In genomic region chr2L:3888754-3889603, dm6 we compare ENCODE assay signal across 5 fruit fly cellular contexts.
TF ChIP-seq lines count a peak whose summit lies in the region.

No protein-coding gene starts in this region.

TF ChIP-seq in whole organism, adult, 20 proteins besides CTCF, POLR2A, EP300 and RAD21 (continued from another document):
- no peak for TF ChIP-seq cic (GFP tag; optimal IDR thresholded peaks at IDR 0.05; lab: Kevin White, UChicago)
- TF ChIP-seq CG14711 (tag; optimal IDR thresholded peaks at IDR 0.05; lab: Kevin White, UChicago): no peak

TF ChIP-seq in whole organism, embryonic, 481 proteins besides CTCF, POLR2A, EP300 and RAD21 (continued from another document and continues in another):
- peak; percentile 22 for TF ChIP-seq Dek (tag; optimal IDR thresholded peaks at IDR 0.05; lab: Kevin White, UChicago)
- peak; percentile 35; the same call in 1 of the 2 replicates for TF ChIP-seq sisA (GFP tag; IDR thresholded peaks at IDR 0.05; lab: Robert Waterston, UW)
- TF ChIP-seq prd (optimal IDR thresholded peaks at IDR 0.05; lab: Kevin White, UChicago): no peak
- peak; percentile 34; the same call in 1 of the 3 replicates for TF ChIP-seq prd (GFP tag; IDR thresholded peaks at IDR 0.05; lab: Robert Waterston, UW)
- no peak for TF ChIP-seq CG3838 (GFP tag; optimal IDR thresholded peaks at IDR 0.05; lab: Kevin White, UChicago)
- peak; percentile 30; the same call in 1 of the 2 replicates for TF ChIP-seq H2.0 (GFP tag; IDR thresholded peaks at IDR 0.05; lab: Robert Waterston, UW)
- TF ChIP-seq oc (tag; optimal IDR thresholded peaks at IDR 0.05; lab: Kevin White, UChicago): peak; percentile 46
- TF ChIP-seq CG18476 (GFP tag; optimal IDR thresholded peaks at IDR 0.05; lab: Kevin White, UChicago): no peak
- peak; percentile 11 for TF ChIP-seq nerfin-1 (tag; optimal IDR thresholded peaks at IDR 0.05; lab: Kevin White, UChicago)
- no peak for TF ChIP-seq hth (optimal IDR thresholded peaks at IDR 0.05; lab: Kevin White, UChicago)
- no peak for TF ChIP-seq CG4282 (GFP tag; optimal IDR thresholded peaks at IDR 0.05; lab: Kevin White, UChicago)
- peak; percentile 13; the same call in 1 of the 2 replicates for TF ChIP-seq CG14667 (GFP tag; IDR thresholded peaks at IDR 0.05; lab: Robert Waterston, UW)
- peak; percentile 73 for TF ChIP-seq sens (GFP tag; lab: Kevin White, UChicago)
- TF ChIP-seq CG17359 (tag; optimal IDR thresholded peaks at IDR 0.05; lab: Kevin White, UChicago): peak; percentile 26
- peak; percentile 47 for TF ChIP-seq CG6689 (GFP tag; IDR thresholded peaks at IDR 0.05; lab: Robert Waterston, UW)
- peak; percentile 64 for TF ChIP-seq CG13424 (tag; optimal IDR thresholded peaks at IDR 0.05; lab: Kevin White, UChicago)
- no peak for TF ChIP-seq ftz-f1 (GFP tag; optimal IDR thresholded peaks at IDR 0.05; lab: Kevin White, UChicago)
- TF ChIP-seq CG17912 (GFP tag; optimal IDR thresholded peaks at IDR 0.05; lab: Kevin White, UChicago): no peak
- TF ChIP-seq CG14710 (tag; optimal IDR thresholded peaks at IDR 0.05; lab: Kevin White, UChicago): peak; percentile 41
- 0 out of 3 replicates have a peak, but pooled peaks have one; percentile 44 for TF ChIP-seq CG34422 (GFP tag; IDR thresholded peaks at IDR 0.05; lab: Robert Waterston, UW)
- TF ChIP-seq tgo (GFP tag; IDR thresholded peaks at IDR 0.05; lab: Robert Waterston, UW): peak; percentile 57; the same call in 1 of the 3 replicates
- peak; percentile 63 for TF ChIP-seq CG16815 (GFP tag; optimal IDR thresholded peaks at IDR 0.05; lab: Kevin White, UChicago)
- TF ChIP-seq Mrtf (GFP tag; IDR thresholded peaks at IDR 0.05; lab: Robert Waterston, UW): peak; percentile 58; the same call in 1 of the 3 replicates
- no peak for TF ChIP-seq CG14965 (GFP tag; optimal IDR thresholded peaks at IDR 0.05; lab: Kevin White, UChicago; ENCODE audit: borderline replicate concordance)
- no peak for TF ChIP-seq sr (GFP tag; IDR thresholded peaks at IDR 0.05; lab: Robert Waterston, UW)
- TF ChIP-seq CG3281 (GFP tag; optimal IDR thresholded peaks at IDR 0.05; lab: Kevin White, UChicago): peak; percentile 32
- TF ChIP-seq Bteb2 (GFP tag; optimal IDR thresholded peaks at IDR 0.05; lab: Kevin White, UChicago): no peak
- peak; percentile 33 for TF ChIP-seq CG18599 (GFP tag; optimal IDR thresholded peaks at IDR 0.05; lab: Kevin White, UChicago)
- TF ChIP-seq tna (GFP tag; IDR thresholded peaks at IDR 0.05; lab: Robert Waterston, UW; ENCODE audit: partially characterized antibody): no peak
- peak; percentile 74 for TF ChIP-seq CoRest (tag; optimal IDR thresholded peaks at IDR 0.05; lab: Kevin White, UChicago)
- peak; percentile 6 for TF ChIP-seq tin (GFP tag; optimal IDR thresholded peaks at IDR 0.05; lab: Kevin White, UChicago)

TF ChIP-seq in whole organism, prepupa, 60 proteins besides CTCF, POLR2A, EP300 and RAD21 (continued from another document and continues in another):
- TF ChIP-seq Ets21C (GFP tag; optimal IDR thresholded peaks at IDR 0.05; lab: Kevin White, UChicago) (peak; percentile 54), pdm3 (GFP tag; optimal IDR thresholded peaks at IDR 0.05; lab: Kevin White, UChicago) (peak; percentile 76), CG6854 (GFP tag; optimal IDR thresholded peaks at IDR 0.05; lab: Kevin White, UChicago) (peak; percentile 24), CG4318 (GFP tag; optimal IDR thresholded peaks at IDR 0.05; lab: Kevin White, UChicago) (peak; percentile 84), Eip93F (GFP tag; optimal IDR thresholded peaks at IDR 0.05; lab: Kevin White, UChicago) (peak; percentile 20), ss (GFP tag; optimal IDR thresholded peaks at IDR 0.05; lab: Kevin White, UChicago) (peak; percentile 81 to 83), CG11762 (GFP tag; optimal IDR thresholded peaks at IDR 0.05; lab: Kevin White, UChicago; ENCODE audit: insufficient read depth) (peak; percentile 30), Hr39 (GFP tag; optimal IDR thresholded peaks at IDR 0.05; lab: Kevin White, UChicago) (peak; percentile 69), CG11902 (GFP tag; optimal IDR thresholded peaks at IDR 0.05; lab: Kevin White, UChicago) (peak; percentile 49), CG34406 (GFP tag; optimal IDR thresholded peaks at IDR 0.05; lab: Kevin White, UChicago) (peak; percentile 79), salr (GFP tag; optimal IDR thresholded peaks at IDR 0.05; lab: Kevin White, UChicago) (peak; percentile 47 to 81), CG6792 (GFP tag; optimal IDR thresholded peaks at IDR 0.05; lab: Kevin White, UChicago) (peak; percentile 80), vri (GFP tag; optimal IDR thresholded peaks at IDR 0.05; lab: Kevin White, UChicago) (peak; percentile 47), CG8632 (GFP tag; optimal IDR thresholded peaks at IDR 0.05; lab: Kevin White, UChicago) (peak; percentile 75), svp (GFP tag; lab: Kevin White, UChicago) (peak; percentile 85), CG16779 (tag; optimal IDR thresholded peaks at IDR 0.05; lab: Kevin White, UChicago) (no peak), fd59A (GFP tag; optimal IDR thresholded peaks at IDR 0.05; lab: Kevin White, UChicago) (peak; percentile 81), CG31627 (GFP tag; optimal IDR thresholded peaks at IDR 0.05; lab: Kevin White, UChicago) (peak; percentile 58), net (GFP tag; optimal IDR thresholded peaks at IDR 0.05; lab: Kevin White, UChicago) (peak; percentile 79), lz (GFP tag; optimal IDR thresholded peaks at IDR 0.05; lab: Kevin White, UChicago) (peak; percentile 79), Gug (GFP tag; IDR thresholded peaks at IDR 0.05; lab: Robert Waterston, UW) (0 out of 2 replicates have a peak, but pooled peaks have one; percentile 18), achi (GFP tag; optimal IDR thresholded peaks at IDR 0.05; lab: Kevin White, UChicago) (peak; percentile 75), CG7368 (GFP tag; optimal IDR thresholded peaks at IDR 0.05; lab: Kevin White, UChicago) (peak; percentile 7), Sox15 (GFP tag; optimal IDR thresholded peaks at IDR 0.05; lab: Kevin White, UChicago) (peak; percentile 70), eg (GFP tag; IDR thresholded peaks at IDR 0.05; lab: Robert Waterston, UW) (peak; percentile 43; the same call in 1 of the 3 replicates), fkh (GFP tag; optimal IDR thresholded peaks at IDR 0.05; lab: Kevin White, UChicago) (no peak), Sox102F (GFP tag; optimal IDR thresholded peaks at IDR 0.05; lab: Kevin White, UChicago) (peak; percentile 57), CG9139 (GFP tag; optimal IDR thresholded peaks at IDR 0.05; lab: Kevin White, UChicago) (peak; percentile 31), esn (GFP tag; optimal IDR thresholded peaks at IDR 0.05; lab: Kevin White, UChicago) (peak; percentile 89), CG6276 (GFP tag; optimal IDR thresholded peaks at IDR 0.05; lab: Kevin White, UChicago) (peak; percentile 71), Hr38 (GFP tag; optimal IDR thresholded peaks at IDR 0.05; lab: Kevin White, UChicago) (no peak), Hr4 (GFP tag; optimal IDR thresholded peaks at IDR 0.05; lab: Kevin White, UChicago) (peak; percentile 72), CG1621 (tag; optimal IDR thresholded peaks at IDR 0.05; lab: Kevin White, UChicago) (peak; percentile 55)

TF ChIP-seq in whole organism, pupa, 21 proteins besides CTCF, POLR2A, EP300 and RAD21 (continued from another document):
- TF ChIP-seq D1 (tag; optimal IDR thresholded peaks at IDR 0.05; lab: Kevin White, UChicago) (peak; percentile 22), CG13204 (GFP tag; optimal IDR thresholded peaks at IDR 0.05; lab: Kevin White, UChicago) (peak; percentile 30)

TF ChIP-seq in whole organism, wandering third instar larva, 38 proteins besides CTCF, POLR2A, EP300 and RAD21 (continued from another document):
- peak; percentile 54 for TF ChIP-seq dmrt93B (GFP tag; optimal IDR thresholded peaks at IDR 0.05; lab: Kevin White, UChicago)
- TF ChIP-seq HLH106 (tag; optimal IDR thresholded peaks at IDR 0.05; lab: Kevin White, UChicago): peak; percentile 71
- TF ChIP-seq CG9705 (GFP tag; optimal IDR thresholded peaks at IDR 0.05; lab: Kevin White, UChicago): peak; percentile 47
- TF ChIP-seq Sp1 (GFP tag; optimal IDR thresholded peaks at IDR 0.05; lab: Kevin White, UChicago): peak; percentile 84
- peak; percentile 65 for TF ChIP-seq Dif (GFP tag; optimal IDR thresholded peaks at IDR 0.05; lab: Kevin White, UChicago; ENCODE audit: partially characterized antibody)
- peak; percentile 80 for TF ChIP-seq psq (GFP tag; optimal IDR thresholded peaks at IDR 0.05; lab: Kevin White, UChicago)
- TF ChIP-seq Hnf4 (GFP tag; optimal IDR thresholded peaks at IDR 0.05; lab: Kevin White, UChicago): peak; percentile 6
- peak; percentile 42 for TF ChIP-seq h (GFP tag; optimal IDR thresholded peaks at IDR 0.05; lab: Kevin White, UChicago)
- no peak for TF ChIP-seq jim (GFP tag; optimal IDR thresholded peaks at IDR 0.05; lab: Kevin White, UChicago)
- TF ChIP-seq Myc (optimal IDR thresholded peaks at IDR 0.05; lab: Kevin White, UChicago): no peak
- TF ChIP-seq GATAd (GFP tag; optimal IDR thresholded peaks at IDR 0.05; lab: Kevin White, UChicago): no peak
- no peak for TF ChIP-seq Jra (GFP tag; optimal IDR thresholded peaks at IDR 0.05; lab: Kevin White, UChicago)
- TF ChIP-seq dl (GFP tag; optimal IDR thresholded peaks at IDR 0.05; lab: Kevin White, UChicago; ENCODE audit: insufficient read depth in 1 of 2, partially characterized antibody in 2 of 2): peak in 1 of 2 experiments; percentile 31
- TF ChIP-seq rgr (GFP tag; optimal IDR thresholded peaks at IDR 0.05; lab: Kevin White, UChicago): peak; percentile 55
- TF ChIP-seq CrebA (GFP tag; optimal IDR thresholded peaks at IDR 0.05; lab: Kevin White, UChicago; ENCODE audit: borderline replicate concordance): no peak
- TF ChIP-seq Vsx2 (GFP tag; optimal IDR thresholded peaks at IDR 0.05; lab: Kevin White, UChicago; ENCODE audit: partially characterized antibody): peak; percentile 77
- no peak for TF ChIP-seq Mio (GFP tag; optimal IDR thresholded peaks at IDR 0.05; lab: Kevin White, UChicago)
TF ChIP-seq in whole organism, wandering third instar larva: peak in this region for 22.
